Worm (Caenorhabditis elegans) whole organism, young adult: ENCODE results near the gene C54F6.6.

ENCODE experiments used
- B0019.2 ChIP-seq: fragments of 200-800 bp; sonication (Bioruptor generic); conservative IDR thresholded peaks from 2 replicates; pipeline ENCODE4 v1.3.6; 2022; ENCODE audit warnings: missing genetic modification reagents, missing genetic modification characterization, missing compliant biosample characterization
- B0035.1 ChIP-seq: sonication (generic microtip); optimal IDR thresholded peaks from 2 replicates; lab custom pipeline; 2016; ENCODE audit warnings: missing genetic modification characterization, mild to moderate bottlenecking, missing compliant biosample characterization, missing genotype, missing genetic modification reagents
- B0336.3 ChIP-seq: fragments of 200-800 bp; sonication (Bioruptor generic); IDR thresholded peaks from 2 replicates; pipeline ENCODE4 v1.3.6; 2022; ENCODE audit warnings: missing genetic modification characterization, missing compliant biosample characterization
- C17E4.6 ChIP-seq: fragments of 200-800 bp; sonication (Bioruptor generic); IDR thresholded peaks from 2 replicates; pipeline ENCODE4 v1.3.6; 2022; ENCODE audit warnings: missing genetic modification reagents, missing genetic modification characterization, missing compliant biosample characterization
- F37B4.10 ChIP-seq: fragments of 200-800 bp; sonication (Bioruptor generic); IDR thresholded peaks from 2 replicates; pipeline ENCODE4 v1.3.6; 2022; ENCODE audit warnings: missing genetic modification characterization, missing compliant biosample characterization
- F49E8.2 ChIP-seq: sonication (generic microtip); optimal IDR thresholded peaks from 3 replicates; lab custom pipeline; 2017; ENCODE audit warnings: missing genetic modification characterization, mild to moderate bottlenecking, missing compliant biosample characterization, antibody characterized with exemption, moderate library complexity; ENCODE audit not compliant: insufficient read depth
- K11D2.4 ChIP-seq: fragments of 200-800 bp; sonication (Bioruptor generic); IDR thresholded peaks from 2 replicates; pipeline ENCODE4 v1.3.6; 2022; ENCODE audit warnings: missing genetic modification reagents, missing genetic modification characterization, missing compliant biosample characterization
- T26A5.8 ChIP-seq: sonication (generic microtip); optimal IDR thresholded peaks from 2 replicates; lab custom pipeline; 2016; ENCODE audit warnings: missing genetic modification characterization, missing compliant biosample characterization
- ama-1 ChIP-seq, 3 experiments: fragments of 150-350 bp in 1 of 3; sonication (generic microtip) in 2 of 3; optimal IDR thresholded peaks; 2 replicates each; lab custom pipeline; 2014 to 2018; ENCODE audit warnings: missing biosample characterization in 2 of 3, missing genetic modification characterization in 2 of 3, missing genetic modification reagents in 2 of 3
- athp-1 ChIP-seq: sonication (generic microtip); optimal IDR thresholded peaks from 2 replicates; lab custom pipeline; 2017; ENCODE audit warnings: mild to moderate bottlenecking, missing genetic modification characterization, missing compliant biosample characterization
- attf-6 ChIP-seq: fragments of 200-800 bp; sonication (Bioruptor generic); IDR thresholded peaks from 2 replicates; pipeline ENCODE4 v1.3.6; 2022; ENCODE audit warnings: missing genetic modification reagents, missing genetic modification characterization, missing compliant biosample characterization
- bed-1 ChIP-seq: fragments of 200-800 bp; sonication (Bioruptor generic); IDR thresholded peaks from 2 replicates; pipeline ENCODE4 v1.3.6; 2022; ENCODE audit warnings: missing genetic modification reagents, missing genetic modification characterization, missing compliant biosample characterization
- cebp-1 ChIP-seq, 2 experiments: fragments of 200-800 bp in 1 of 2; sonication (Bioruptor generic) in 1 of 2; sonication (generic microtip) in 1 of 2; IDR thresholded peaks in 1 of 2; optimal IDR thresholded peaks in 1 of 2; 2 replicates each; pipeline versions ENCODE4 v1.3.6 to Lab custom; 2017 to 2022; ENCODE audit warnings: missing compliant biosample characterization in 2 of 2, missing genetic modification characterization in 2 of 2, mild to moderate bottlenecking in 1 of 2, missing genetic modification reagents in 1 of 2, moderate library complexity in 1 of 2
- ceh-27 ChIP-seq: fragments of 200-800 bp; sonication (Bioruptor generic); optimal IDR thresholded peaks from 2 replicates; lab custom pipeline; 2018; ENCODE audit warnings: mild to moderate bottlenecking, missing genetic modification characterization, moderate library complexity, missing compliant biosample characterization
- ceh-40 ChIP-seq: fragments of 200-800 bp; sonication (Bioruptor generic); IDR thresholded peaks from 2 replicates; pipeline ENCODE4 v1.3.6; 2022; ENCODE audit warnings: missing genetic modification characterization, missing compliant biosample characterization
- ceh-79 ChIP-seq: sonication (generic microtip); optimal IDR thresholded peaks from 2 replicates; lab custom pipeline; 2017; ENCODE audit warnings: mild to moderate bottlenecking, missing genetic modification characterization, missing compliant biosample characterization
- ceh-91 ChIP-seq: fragments of 200-800 bp; sonication (Bioruptor generic); IDR thresholded peaks from 2 replicates; pipeline ENCODE4 v1.3.6; 2022; ENCODE audit warnings: missing genetic modification reagents, missing genetic modification characterization, missing compliant biosample characterization
- chd-7 ChIP-seq: sonication (generic microtip); optimal IDR thresholded peaks from 2 replicates; lab custom pipeline; 2016; ENCODE audit warnings: mild to moderate bottlenecking, missing genetic modification characterization, moderate library complexity, missing compliant biosample characterization
- dpl-1 ChIP-seq: fragments of 150-350 bp; optimal IDR thresholded peaks from 2 replicates; lab custom pipeline; 2014; ENCODE audit warnings: missing biosample characterization, missing genetic modification reagents, missing genetic modification characterization
- efl-1 ChIP-seq: fragments of 150-350 bp; optimal IDR thresholded peaks from 2 replicates; lab custom pipeline; 2014; ENCODE audit warnings: missing biosample characterization, missing genetic modification reagents, missing genetic modification characterization
- egl-18 ChIP-seq: fragments of 200-800 bp; sonication (Bioruptor generic); IDR thresholded peaks from 2 replicates; pipeline ENCODE4 v1.3.6; 2022; ENCODE audit warnings: missing genetic modification reagents, missing genetic modification characterization, missing compliant biosample characterization
- fkh-3 ChIP-seq: sonication (generic microtip); optimal IDR thresholded peaks from 2 replicates; lab custom pipeline; 2016; ENCODE audit warnings: mild to moderate bottlenecking, missing genetic modification characterization, missing compliant biosample characterization
- him-1 ChIP-seq: sonication (generic microtip); optimal IDR thresholded peaks from 2 replicates; lab custom pipeline; 2016; ENCODE audit warnings: missing genotype, missing genetic modification reagents, missing genetic modification characterization, missing compliant biosample characterization
- hsf-1 ChIP-seq: fragments of 200-800 bp; sonication (Bioruptor generic); IDR thresholded peaks from 2 replicates; pipeline ENCODE4 v1.3.6; 2022; ENCODE audit warnings: missing genetic modification reagents, missing genetic modification characterization, missing compliant biosample characterization
- let-526 ChIP-seq: fragments of 200-800 bp; sonication (Bioruptor generic); IDR thresholded peaks from 2 replicates; pipeline ENCODE4 v1.3.6; 2022; ENCODE audit warnings: missing genetic modification reagents, missing genetic modification characterization, missing compliant biosample characterization
- let-607 ChIP-seq, 2 experiments: fragments of 200-800 bp in 1 of 2; sonication (Bioruptor generic) in 1 of 2; sonication (generic microtip) in 1 of 2; optimal IDR thresholded peaks; 2 replicates each; lab custom pipeline; 2016 to 2018; ENCODE audit warnings: mild to moderate bottlenecking in 2 of 2, missing compliant biosample characterization in 2 of 2, missing genetic modification characterization in 2 of 2, moderate library complexity in 2 of 2, missing genotype in 1 of 2
- lin-26 ChIP-seq: fragments of 200-800 bp; sonication (Bioruptor generic); IDR thresholded peaks from 2 replicates; pipeline ENCODE4 v1.3.6; 2022; ENCODE audit warnings: missing genetic modification reagents, missing genetic modification characterization, missing compliant biosample characterization
- lin-54 ChIP-seq: fragments of 200-800 bp; sonication (Bioruptor generic); optimal IDR thresholded peaks from 2 replicates; lab custom pipeline; 2018; ENCODE audit warnings: mild to moderate bottlenecking, missing genetic modification characterization, missing compliant biosample characterization
- lsl-1 ChIP-seq: fragments of 200-800 bp; sonication (Bioruptor generic); optimal IDR thresholded peaks from 2 replicates; lab custom pipeline; 2018; ENCODE audit warnings: mild to moderate bottlenecking, missing genetic modification characterization, moderate library complexity, missing compliant biosample characterization
- madf-3 ChIP-seq: fragments of 200-800 bp; sonication (Bioruptor generic); IDR thresholded peaks from 2 replicates; pipeline ENCODE4 v1.3.6; 2022; ENCODE audit warnings: missing genetic modification reagents, missing genetic modification characterization, missing compliant biosample characterization
- nhr-27 ChIP-seq: fragments of 200-800 bp; sonication (Bioruptor generic); optimal IDR thresholded peaks from 2 replicates; lab custom pipeline; 2018; ENCODE audit warnings: mild to moderate bottlenecking, missing genetic modification characterization, moderate library complexity, missing compliant biosample characterization
- nhr-80 ChIP-seq: sonication (generic microtip); optimal IDR thresholded peaks from 2 replicates; lab custom pipeline; 2016; ENCODE audit warnings: missing genetic modification characterization, missing compliant biosample characterization
- sdz-38 ChIP-seq: sonication (generic microtip); optimal IDR thresholded peaks from 2 replicates; lab custom pipeline; 2016; ENCODE audit warnings: missing genotype, missing genetic modification characterization, missing compliant biosample characterization
- sea-2 ChIP-seq: fragments of 200-800 bp; sonication (Bioruptor generic); IDR thresholded peaks from 2 replicates; pipeline ENCODE4 v1.3.6; 2022; ENCODE audit warnings: missing genetic modification characterization, missing compliant biosample characterization
- unc-62 ChIP-seq: fragments of 150-350 bp; optimal IDR thresholded peaks from 2 replicates; lab custom pipeline; 2014; ENCODE audit warnings: missing biosample characterization, missing genetic modification reagents, missing genetic modification characterization
- zfh-2 ChIP-seq: fragments of 200-800 bp; sonication (Bioruptor generic); conservative IDR thresholded peaks from 2 replicates; pipeline ENCODE4 v1.3.6; 2022; ENCODE audit warnings: missing genetic modification reagents, missing genetic modification characterization, missing compliant biosample characterization
- ztf-25 ChIP-seq: fragments of 200-800 bp; sonication (Bioruptor generic); IDR thresholded peaks from 2 replicates; pipeline ENCODE4 v1.3.6; 2022; ENCODE audit warnings: missing genetic modification reagents, missing genetic modification characterization, missing compliant biosample characterization
- ztf-3 ChIP-seq: fragments of 200-800 bp; sonication (Bioruptor generic); optimal IDR thresholded peaks from 2 replicates; lab custom pipeline; 2018; ENCODE audit warnings: mild to moderate bottlenecking, missing genetic modification characterization, missing compliant biosample characterization

The C54F6.6 gene

DNA sequence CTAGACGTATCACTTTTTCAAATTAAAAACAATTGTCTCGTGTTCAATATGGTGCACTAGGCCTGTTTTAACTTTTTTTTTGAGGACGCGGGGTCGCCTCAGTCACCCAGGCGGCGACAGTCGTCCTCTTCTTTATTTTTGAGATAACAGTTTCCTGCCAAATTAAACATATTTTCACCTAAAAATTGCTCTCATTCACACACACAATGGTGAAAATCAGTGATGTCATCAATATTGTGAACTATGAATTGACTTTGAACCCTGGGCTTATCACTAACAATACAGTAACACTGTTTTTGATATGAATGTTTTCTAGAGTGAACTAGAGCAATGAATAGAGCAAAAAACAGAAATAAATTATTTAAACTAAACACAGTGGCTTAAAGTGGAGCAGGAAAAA lies 2.2 kb upstream of the C54F6.6 start:
- TF ChIP-seq nhr-80 (tag; lab: Kevin White, UChicago): peak; percentile 73
- TF ChIP-seq ceh-27 (GFP tag; lab: Kevin White, UChicago): no peak

- no peak for TF ChIP-seq B0336.3 (GFP tag; lab: Robert Waterston, UW)
- 0 out of 2 replicates have a peak, but pooled peaks have one; percentile 46 for TF ChIP-seq F37B4.10 (GFP tag; lab: Robert Waterston, UW)
These were observed 1.2 kb upstream of the C54F6.6 start, which contains the start of gene C54F6.15 for ce11 chrV:7522279-7522678. Gene C54F6.15, minus strand, starts transcription at chrV:7522379.

DNA sequence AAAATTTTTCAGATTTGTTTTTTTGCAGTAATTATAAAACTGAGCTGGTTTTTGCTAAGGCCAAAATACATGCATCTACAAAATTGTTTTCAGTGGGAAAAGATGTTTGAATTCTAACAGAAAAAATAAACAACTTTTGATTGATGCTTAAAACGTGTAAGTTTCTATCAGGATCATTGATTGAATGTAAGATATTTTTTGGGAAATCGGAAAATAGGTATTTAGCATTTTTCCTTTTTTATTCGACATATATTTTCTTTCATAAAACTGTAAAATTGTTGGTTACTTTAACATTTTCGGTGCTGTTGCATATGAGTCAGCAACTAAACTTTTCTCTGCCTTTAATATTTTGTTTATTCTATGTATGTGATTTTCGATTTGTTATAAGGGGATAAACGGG lies 955 bp downstream of the C54F6.6 start, which contains the start of gene C54F6.20:
C54F6.20 (plus strand) TSS at position 301 of the 400 bp plus-strand sequence.
- TF ChIP-seq B0035.1 (tag; lab: Kevin White, UChicago) (no peak), attf-6 (GFP tag; lab: Robert Waterston, UW) (no peak), ztf-3 (GFP tag; lab: Kevin White, UChicago) (no peak), sea-2 (GFP tag; lab: Robert Waterston, UW) (no peak), ama-1 (optimal IDR thresholded peaks at IDR 0.05; lab: Kevin White, UChicago) (no peak), ama-1 (GFP tag; optimal IDR thresholded peaks at IDR 0.05; lab: Kevin White, UChicago) (no peak), fkh-3 (tag; lab: Kevin White, UChicago) (no peak), F49E8.2 (tag; lab: Kevin White, UChicago) (no peak), sdz-38 (tag; lab: Kevin White, UChicago) (no peak), C17E4.6 (GFP tag; lab: Robert Waterston, UW) (no peak), B0019.2 (GFP tag; lab: Robert Waterston, UW) (no peak), chd-7 (tag; lab: Kevin White, UChicago) (no peak), unc-62 (GFP tag; lab: Kevin White, UChicago) (no peak), egl-18 (no peak), let-526 (GFP tag; lab: Robert Waterston, UW) (no peak)

ce11 chrV:7525695-7526094 lies 2.2 kb downstream of the C54F6.6 start, which contains the start of gene C54F6.18:
Gene C54F6.18, plus strand, starts transcription at chrV:7525995.
- TF ChIP-seq cebp-1 (GFP tag; IDR thresholded peaks at IDR 0.05; lab: Robert Waterston, UW): no peak
- no peak for TF ChIP-seq cebp-1 (tag; optimal IDR thresholded peaks at IDR 0.05; lab: Kevin White, UChicago)
- TF ChIP-seq ceh-40: no peak
- no peak for TF ChIP-seq let-607 (tag; optimal IDR thresholded peaks at IDR 0.05; lab: Kevin White, UChicago)
- TF ChIP-seq him-1 (tag; lab: Kevin White, UChicago): no peak

ce11 chrV:7527153-7527552 lies 3.7 kb downstream of the C54F6.6 start, which contains the start of gene C54F6.17:
Gene C54F6.17, plus strand, starts transcription at chrV:7527453.
- no peak for TF ChIP-seq lin-26 (GFP tag; lab: Robert Waterston, UW)
- TF ChIP-seq nhr-27 (tag; lab: Kevin White, UChicago): no peak
- TF ChIP-seq T26A5.8: no peak
- TF ChIP-seq ceh-79 (tag; lab: Kevin White, UChicago): no peak
- TF ChIP-seq B0035.1 (tag; lab: Kevin White, UChicago): no peak
- no peak for TF ChIP-seq bed-1 (GFP tag; lab: Robert Waterston, UW)

DNA sequence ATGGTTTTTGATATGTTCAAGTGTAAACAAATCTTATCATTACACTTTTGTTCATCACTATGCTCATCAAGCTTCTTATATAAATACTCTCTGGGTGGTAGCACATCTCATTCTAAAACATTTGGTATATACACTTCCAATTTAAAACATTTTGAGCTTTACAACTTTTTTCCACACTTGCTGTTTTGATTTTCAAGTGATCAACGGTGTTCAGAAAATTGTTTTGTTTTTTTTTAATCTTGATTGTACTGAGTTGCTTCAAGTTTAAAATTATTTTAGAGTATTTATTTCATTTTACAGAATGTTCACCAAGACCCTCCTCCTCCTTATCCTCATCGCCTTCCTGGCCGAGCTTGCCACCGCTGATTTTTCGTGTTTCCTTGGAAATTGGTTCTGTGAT lies 5.3 kb downstream of the C54F6.6 start, which contains the start of gene C54F6.5:
C54F6.5 (plus strand) TSS at position 301 of the 400 bp plus-strand sequence.
- TF ChIP-seq K11D2.4 (GFP tag; lab: Robert Waterston, UW): no peak
- TF ChIP-seq ceh-27 (GFP tag; lab: Kevin White, UChicago): no peak
- no peak for TF ChIP-seq lsl-1 (GFP tag; lab: Kevin White, UChicago)
- TF ChIP-seq ceh-91 (GFP tag; lab: Robert Waterston, UW): no peak
- no peak for TF ChIP-seq hsf-1 (GFP tag; lab: Robert Waterston, UW)
- no peak for TF ChIP-seq ceh-40
- no peak for TF ChIP-seq zfh-2 (GFP tag; lab: Robert Waterston, UW)
- no peak for TF ChIP-seq efl-1 (GFP tag; lab: Kevin White, UChicago)
- no peak for TF ChIP-seq madf-3 (GFP tag; lab: Robert Waterston, UW)
- TF ChIP-seq ztf-25 (GFP tag; lab: Robert Waterston, UW): no peak
- TF ChIP-seq dpl-1 (GFP tag; lab: Kevin White, UChicago): no peak
- TF ChIP-seq cebp-1 (GFP tag; IDR thresholded peaks at IDR 0.05; lab: Robert Waterston, UW): no peak
- TF ChIP-seq cebp-1 (tag; optimal IDR thresholded peaks at IDR 0.05; lab: Kevin White, UChicago): no peak
- no peak for TF ChIP-seq athp-1 (tag; lab: Kevin White, UChicago)
- TF ChIP-seq sea-2 (GFP tag; lab: Robert Waterston, UW): no peak
- no peak for TF ChIP-seq lin-54 (GFP tag; lab: Kevin White, UChicago)
- TF ChIP-seq, all 124 proteins: peak for 0
